Worm (Caenorhabditis elegans): ENCODE measurements around the gene Y51H7C.41.
A peak's percentile ranks its signal among the peaks of the same experiment; 100 is the strongest.

The Y51H7C.41 gene

ce11 chrII:1451975-1452374, 48.9 kb downstream of the Y51H7C.41 start (continued):
- TF ChIP-seq Y105C5A.15 (GFP tag; IDR thresholded peaks at IDR 0.05): 0 out of 2 replicates have a peak, but pooled peaks have one; percentile 44
- peak; percentile 55; the same call in 1 of the 2 replicates for TF ChIP-seq dmd-8 (GFP tag; IDR thresholded peaks at IDR 0.05)
- TF ChIP-seq zfp-3 (GFP tag; conservative IDR thresholded peaks at IDR 0.05): 0 out of 2 replicates have a peak, but pooled peaks have one; percentile 44

ce11 chrII:1453209-1453608, 50.1 kb downstream of the Y51H7C.41 start:
- 0 out of 2 replicates have a peak, but pooled peaks have one; percentile 54 for TF ChIP-seq F26F4.8 (GFP tag; conservative IDR thresholded peaks at IDR 0.05)
- 0 out of 2 replicates have a peak, but pooled peaks have one; percentile 8 for TF ChIP-seq ceh-44 (GFP tag; IDR thresholded peaks at IDR 0.05)
- TF ChIP-seq F44E2.7 (GFP tag; IDR thresholded peaks at IDR 0.05): 0 out of 2 replicates have a peak, but pooled peaks have one; percentile 52
- 0 out of 2 replicates have a peak, but pooled peaks have one; percentile 40 for TF ChIP-seq nhr-42 (GFP tag; IDR thresholded peaks at IDR 0.05)
